Worm (Caenorhabditis elegans) whole organism, L1 larva: ENCODE data around the gene top-3.
"Not testable (repeated sequence)": the region's sequence is repeated elsewhere in the genome, so short reads cannot be mapped to it uniquely, and the experiment has no call there.

ENCODE experiments used
- aha-1 ChIP-seq: fragments of 150-350 bp; optimal IDR thresholded peaks from 2 replicates; lab custom pipeline; 2014; ENCODE audit warnings: missing biosample characterization, missing genetic modification characterization
- ama-1 ChIP-seq: fragments of 150-350 bp; optimal IDR thresholded peaks from 2 replicates; lab custom pipeline; 2014
- ceh-82 ChIP-seq, 3 experiments: fragments of 150-350 bp in 1 of 3; sonication (generic microtip) in 2 of 3; optimal IDR thresholded peaks; 2 replicates each; lab custom pipeline; 2014 to 2017; ENCODE audit warnings: missing biosample characterization in 3 of 3, missing genetic modification characterization in 3 of 3
- ces-1 ChIP-seq: fragments of 150-350 bp; optimal IDR thresholded peaks from 2 replicates; lab custom pipeline; 2014; ENCODE audit warnings: missing biosample characterization, missing genetic modification reagents, missing genetic modification characterization
- fos-1 ChIP-seq: fragments of 150-350 bp; optimal IDR thresholded peaks from 2 replicates; lab custom pipeline; 2014; ENCODE audit warnings: missing biosample characterization, missing genetic modification characterization
- lsy-2 ChIP-seq, 2 experiments: fragments of 150-350 bp; optimal IDR thresholded peaks; 2 replicates each; lab custom pipeline; 2014; ENCODE audit warnings: missing biosample characterization in 2 of 2, missing genetic modification characterization in 2 of 2
- nhr-12 ChIP-seq: sonication (generic microtip); optimal IDR thresholded peaks from 2 replicates; lab custom pipeline; 2017; ENCODE audit warnings: missing biosample characterization, missing genetic modification characterization
- nhr-237 ChIP-seq: fragments of 150-350 bp; optimal IDR thresholded peaks from 2 replicates; lab custom pipeline; 2014; ENCODE audit warnings: missing biosample characterization, missing genetic modification characterization
- rnt-1 ChIP-seq: sonication (generic microtip); optimal IDR thresholded peaks from 2 replicates; lab custom pipeline; 2016; ENCODE audit warnings: mild to moderate bottlenecking, missing genetic modification characterization, moderate library complexity, missing compliant biosample characterization
- unc-62 ChIP-seq: fragments of 150-350 bp; optimal IDR thresholded peaks from 2 replicates; lab custom pipeline; 2014; ENCODE audit warnings: missing biosample characterization, missing genetic modification reagents, missing genetic modification characterization
- xbp-1 ChIP-seq: sonication (generic microtip); optimal IDR thresholded peaks from 2 replicates; lab custom pipeline; 2016; ENCODE audit warnings: missing genetic modification characterization, missing compliant biosample characterization

DNA sequence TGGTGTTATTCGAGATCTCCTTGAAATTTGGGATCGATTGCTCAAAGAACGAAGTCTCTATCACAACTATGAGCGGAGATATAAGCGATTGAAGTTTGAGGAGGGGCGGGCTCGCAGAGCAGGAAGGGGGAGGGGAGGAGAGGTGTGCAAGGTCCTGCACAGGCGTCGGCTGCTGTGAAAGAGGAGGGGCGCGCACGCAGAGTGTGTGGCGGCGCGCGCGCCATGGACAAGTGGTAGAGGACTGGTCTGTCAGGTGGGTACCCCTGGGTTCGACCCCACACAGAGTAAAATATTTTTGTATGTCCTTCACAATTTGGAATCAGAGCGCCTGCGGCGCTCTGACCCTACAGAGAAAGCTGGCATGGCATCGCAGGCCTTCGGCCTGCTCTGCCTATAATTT lies 7.1 kb upstream of the top-3 start:
- TF ChIP-seq unc-62 (GFP tag; lab: Kevin White, UChicago); xbp-1 (tag; lab: Kevin White, UChicago); nhr-12 (tag; lab: Kevin White, UChicago); ceh-82 (tag; optimal IDR thresholded peaks at IDR 0.05; lab: Kevin White, UChicago); aha-1 (tag; lab: Kevin White, UChicago); ama-1; fos-1; rnt-1 (tag; lab: Kevin White, UChicago); nhr-237 (tag; lab: Kevin White, UChicago); ces-1 (GFP tag; lab: Kevin White, UChicago); lsy-2 (tag; optimal IDR thresholded peaks at IDR 0.05; lab: Kevin White, UChicago): not testable (repeated sequence)
